Fruit fly (Drosophila melanogaster): ENCODE measurements around the gene Pvf1.

Gene Pvf1

DNA sequence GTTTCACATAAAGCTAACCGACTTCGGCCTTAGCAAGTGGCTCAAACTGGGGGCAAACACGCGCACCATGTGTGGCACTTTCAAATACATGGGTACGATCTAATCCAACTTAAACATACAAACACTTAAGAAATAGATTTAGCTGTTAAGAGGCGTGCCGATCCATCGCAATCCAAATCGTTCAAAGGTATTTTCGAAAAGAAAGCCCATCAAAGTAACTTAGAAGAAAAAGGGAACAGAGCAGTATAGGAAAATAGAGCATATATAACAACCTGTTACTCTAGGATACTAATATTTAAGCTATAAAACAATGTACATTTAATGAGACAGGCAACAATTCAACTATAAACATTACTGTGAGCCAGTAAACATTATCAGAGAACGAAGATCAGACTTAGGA lies 41.1 kb upstream of the Pvf1 start, which contains the start of gene Atg101:
Gene Atg101, plus strand, starts transcription at position 301 of the 400 bp plus-strand sequence.
- no peak for TF ChIP-seq pad (GFP tag; optimal IDR thresholded peaks at IDR 0.05)

DNA sequence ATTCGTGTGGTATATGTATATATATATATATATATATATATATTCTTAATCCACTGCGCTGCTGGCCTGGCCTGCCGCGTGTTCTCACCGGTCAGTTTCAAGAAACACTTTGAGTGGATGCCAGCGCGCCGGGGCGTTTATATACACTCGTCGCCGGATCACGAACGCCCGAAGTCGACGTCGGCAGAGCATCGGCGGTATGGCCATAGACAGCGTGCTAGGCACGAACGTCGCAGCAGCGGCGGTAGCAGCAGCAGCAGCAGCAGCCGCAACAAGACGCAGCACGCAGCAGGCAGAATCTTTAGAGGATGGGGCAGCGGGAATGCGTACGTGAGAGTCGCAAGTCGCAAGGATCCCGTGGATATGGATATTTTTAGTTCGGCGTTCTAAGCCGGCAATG lies 34.9 kb upstream of the Pvf1 start, which contains the start of gene bnb:
Gene bnb, minus strand, starts transcription at position 121 of the 400 bp plus-strand sequence.
- TF ChIP-seq bab1 (GFP tag; optimal IDR thresholded peaks at IDR 0.05) (no peak), CG14711 (tag; optimal IDR thresholded peaks at IDR 0.05) (no peak), ovo (GFP tag; optimal IDR thresholded peaks at IDR 0.05) (no peak), CG5204 (GFP tag; optimal IDR thresholded peaks at IDR 0.05) (no peak), CG7101 (tag; optimal IDR thresholded peaks at IDR 0.05) (no peak), toe (GFP tag; optimal IDR thresholded peaks at IDR 0.05) (no peak), CG7045 (GFP tag; optimal IDR thresholded peaks at IDR 0.05) (no peak), Mnt (GFP tag; optimal IDR thresholded peaks at IDR 0.05) (no peak), cnc (optimal IDR thresholded peaks at IDR 0.05) (no peak), kay (GFP tag; ENCODE audit: borderline replicate concordance) (no peak), CG33017 (tag; optimal IDR thresholded peaks at IDR 0.05) (no peak)

DNA sequence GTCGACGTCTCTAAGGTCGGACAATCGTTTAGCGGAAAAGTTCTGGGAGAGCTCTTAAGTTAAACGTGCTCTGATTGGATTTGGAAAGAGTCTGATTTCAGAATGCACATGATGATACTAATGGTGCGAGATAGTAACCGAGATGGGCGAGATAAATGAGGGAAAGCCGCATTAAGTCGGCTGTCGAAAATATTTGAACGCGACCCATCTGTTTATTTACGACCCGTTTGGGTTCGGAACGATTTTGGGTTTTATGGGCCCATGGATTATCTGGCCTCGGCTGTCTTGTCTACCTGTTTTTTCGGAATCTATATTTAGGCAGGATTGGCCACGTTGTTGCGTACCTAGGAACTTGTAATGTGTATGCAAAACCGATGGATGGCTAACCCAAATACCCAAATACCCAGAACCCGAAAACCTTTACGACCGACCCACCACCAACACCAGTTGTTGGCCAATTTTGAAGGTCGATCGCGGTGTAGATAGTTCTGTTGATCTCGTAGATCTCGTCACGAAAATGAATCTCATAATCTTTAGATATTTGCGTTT lies 33.1 kb upstream of the Pvf1 start:
- TF ChIP-seq CG7101 (tag; optimal IDR thresholded peaks at IDR 0.05) (no peak), CG5204 (GFP tag; optimal IDR thresholded peaks at IDR 0.05) (no peak), Crg-1 (GFP tag; optimal IDR thresholded peaks at IDR 0.05) (no peak), tj (GFP tag; optimal IDR thresholded peaks at IDR 0.05) (no peak), kay (GFP tag; ENCODE audit: borderline replicate concordance) (no peak), CG12768 (GFP tag; optimal IDR thresholded peaks at IDR 0.05) (no peak), CG33017 (tag; optimal IDR thresholded peaks at IDR 0.05) (no peak), cic (GFP tag; optimal IDR thresholded peaks at IDR 0.05) (no peak), cnc (optimal IDR thresholded peaks at IDR 0.05) (no peak)

DNA sequence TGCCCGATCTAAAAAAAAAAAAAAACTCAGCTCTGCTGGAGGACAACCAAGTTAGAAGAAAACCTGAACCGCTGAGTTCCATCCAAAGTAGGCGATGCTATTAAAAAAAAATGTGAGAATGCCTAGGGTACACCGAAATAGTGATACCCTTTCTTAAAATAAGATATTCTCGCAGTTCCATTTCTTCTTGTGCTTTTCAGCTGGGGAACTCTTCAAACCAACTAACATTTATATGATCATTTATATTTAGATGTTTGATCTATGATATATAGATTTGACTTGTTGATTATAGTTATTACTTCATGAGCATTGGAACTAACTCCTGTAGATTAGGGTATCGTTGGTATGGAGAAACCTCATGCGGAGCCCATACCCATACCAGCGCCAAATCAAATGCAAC lies 32.3 kb upstream of the Pvf1 start:
- no peak for TF ChIP-seq CG7101 (tag; optimal IDR thresholded peaks at IDR 0.05)
- no peak for TF ChIP-seq Crg-1 (GFP tag; optimal IDR thresholded peaks at IDR 0.05)
- TF ChIP-seq Hr96 (GFP tag; optimal IDR thresholded peaks at IDR 0.05): no peak
- no peak for TF ChIP-seq Clk (GFP tag; optimal IDR thresholded peaks at IDR 0.05)
- no peak for TF ChIP-seq tj (GFP tag; optimal IDR thresholded peaks at IDR 0.05)
- no peak for TF ChIP-seq cnc (optimal IDR thresholded peaks at IDR 0.05)
- TF ChIP-seq CG1620 (GFP tag; optimal IDR thresholded peaks at IDR 0.05): no peak
- no peak for TF ChIP-seq CG12768 (GFP tag; optimal IDR thresholded peaks at IDR 0.05)
- TF ChIP-seq ovo (GFP tag; optimal IDR thresholded peaks at IDR 0.05): no peak

DNA sequence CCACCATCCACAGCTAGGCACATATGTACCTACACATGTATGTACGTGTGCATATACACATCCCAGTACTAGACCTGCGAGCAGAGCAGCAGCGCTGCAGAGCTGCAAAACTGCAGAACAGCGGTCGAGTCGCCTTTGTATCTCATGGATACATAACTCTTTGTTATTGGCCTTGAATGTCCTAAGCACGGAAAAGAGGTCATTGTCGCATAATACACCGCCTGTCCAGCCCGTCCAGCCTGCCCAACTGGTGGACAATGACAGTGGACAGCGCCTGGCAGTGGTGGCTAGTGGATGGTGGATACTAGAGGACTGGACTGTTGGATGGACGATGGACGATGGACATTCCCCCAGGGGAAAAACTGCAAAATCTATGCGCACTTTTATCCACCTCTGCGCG lies 31.2 kb upstream of the Pvf1 start:
- no peak for TF ChIP-seq bab1 (GFP tag; optimal IDR thresholded peaks at IDR 0.05)
- no peak for TF ChIP-seq cnc (optimal IDR thresholded peaks at IDR 0.05)
- TF ChIP-seq ovo (GFP tag; optimal IDR thresholded peaks at IDR 0.05): no peak
- TF ChIP-seq CG11617 (GFP tag; optimal IDR thresholded peaks at IDR 0.05): no peak
- no peak for TF ChIP-seq Crg-1 (GFP tag; optimal IDR thresholded peaks at IDR 0.05)
- no peak for TF ChIP-seq Clk (GFP tag; optimal IDR thresholded peaks at IDR 0.05)
- no peak for TF ChIP-seq CG33017 (tag; optimal IDR thresholded peaks at IDR 0.05)
- TF ChIP-seq CG14711 (tag; optimal IDR thresholded peaks at IDR 0.05): no peak
- TF ChIP-seq pad (GFP tag; optimal IDR thresholded peaks at IDR 0.05): no peak
- TF ChIP-seq CG12768 (GFP tag; optimal IDR thresholded peaks at IDR 0.05): no peak
- no peak for TF ChIP-seq CG5204 (GFP tag; optimal IDR thresholded peaks at IDR 0.05)
- TF ChIP-seq CG1620 (GFP tag; optimal IDR thresholded peaks at IDR 0.05): no peak

DNA sequence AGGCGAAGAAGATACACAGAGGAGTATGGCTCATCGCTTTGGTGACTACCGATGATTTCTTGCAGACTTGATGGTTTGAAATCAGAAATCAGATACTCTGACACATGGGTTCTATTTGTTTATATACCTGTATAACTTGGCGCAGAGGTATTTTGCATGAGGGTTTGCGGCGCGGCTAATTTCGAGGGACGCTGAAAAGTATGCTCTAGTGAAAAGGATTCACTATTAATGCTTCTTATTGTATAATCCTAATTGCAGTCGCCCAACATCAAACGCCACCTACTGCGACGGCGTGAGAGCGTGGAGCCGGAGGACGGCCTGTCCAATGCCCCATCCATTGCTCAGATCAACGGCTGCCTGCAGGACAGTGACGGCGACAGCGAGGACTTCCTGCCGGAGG lies 27.4 kb upstream of the Pvf1 start:
- TF ChIP-seq CG7101 (tag; optimal IDR thresholded peaks at IDR 0.05): no peak
- TF ChIP-seq pad (GFP tag; optimal IDR thresholded peaks at IDR 0.05): no peak
- no peak for TF ChIP-seq CG11617 (GFP tag; optimal IDR thresholded peaks at IDR 0.05)
- TF ChIP-seq CG33017 (tag; optimal IDR thresholded peaks at IDR 0.05): no peak
- TF ChIP-seq Crg-1 (GFP tag; optimal IDR thresholded peaks at IDR 0.05): no peak
- no peak for TF ChIP-seq Clk (GFP tag; optimal IDR thresholded peaks at IDR 0.05)
- no peak for TF ChIP-seq CG14711 (tag; optimal IDR thresholded peaks at IDR 0.05)
- no peak for TF ChIP-seq CG5204 (GFP tag; optimal IDR thresholded peaks at IDR 0.05)
- TF ChIP-seq kay (GFP tag; ENCODE audit: borderline replicate concordance): no peak
- no peak for TF ChIP-seq CG7045 (GFP tag; optimal IDR thresholded peaks at IDR 0.05)
- no peak for TF ChIP-seq bab1 (GFP tag; optimal IDR thresholded peaks at IDR 0.05)
- TF ChIP-seq cic (GFP tag; optimal IDR thresholded peaks at IDR 0.05): no peak
- no peak for TF ChIP-seq toe (GFP tag; optimal IDR thresholded peaks at IDR 0.05)
- TF ChIP-seq Hr96 (GFP tag; optimal IDR thresholded peaks at IDR 0.05): no peak
- no peak for TF ChIP-seq cnc (optimal IDR thresholded peaks at IDR 0.05)
- TF ChIP-seq Mnt (GFP tag; optimal IDR thresholded peaks at IDR 0.05): no peak
- TF ChIP-seq tj (GFP tag; optimal IDR thresholded peaks at IDR 0.05): no peak
- no peak for TF ChIP-seq ovo (GFP tag; optimal IDR thresholded peaks at IDR 0.05)

DNA sequence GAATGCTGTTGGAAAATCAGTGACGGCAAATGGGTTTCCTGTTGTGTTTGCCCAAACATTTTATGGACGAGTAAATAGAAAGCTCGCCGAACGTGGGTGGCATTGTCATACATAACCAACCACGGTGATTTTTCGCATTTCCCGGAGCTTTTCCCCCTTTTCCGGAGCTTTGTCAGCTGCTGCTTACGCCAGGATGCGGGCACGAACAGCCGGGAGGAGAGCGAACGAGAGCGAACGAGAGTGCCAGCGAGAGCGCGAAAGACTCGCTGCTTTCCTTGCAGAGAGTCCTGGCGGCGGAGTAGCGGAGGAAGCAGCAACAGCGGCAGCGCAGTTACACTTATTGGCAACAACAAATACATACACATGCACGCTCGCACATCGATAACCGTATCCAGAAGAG lies 26.1 kb upstream of the Pvf1 start, which contains the start of gene CG7058:
Gene CG7058, plus strand, starts transcription at position 330 of the 400 bp plus-strand sequence.
- TF ChIP-seq cic (GFP tag; optimal IDR thresholded peaks at IDR 0.05): no peak
- no peak for TF ChIP-seq Clk (GFP tag; optimal IDR thresholded peaks at IDR 0.05)
- no peak for TF ChIP-seq pad (GFP tag; optimal IDR thresholded peaks at IDR 0.05)
- TF ChIP-seq CG12768 (GFP tag; optimal IDR thresholded peaks at IDR 0.05): no peak
- TF ChIP-seq kay (GFP tag; ENCODE audit: borderline replicate concordance): no peak
- no peak for TF ChIP-seq CG14711 (tag; optimal IDR thresholded peaks at IDR 0.05)
- TF ChIP-seq tj (GFP tag; optimal IDR thresholded peaks at IDR 0.05): no peak
- TF ChIP-seq cnc (optimal IDR thresholded peaks at IDR 0.05): no peak
- no peak for TF ChIP-seq ovo (GFP tag; optimal IDR thresholded peaks at IDR 0.05)
- no peak for TF ChIP-seq CG11617 (GFP tag; optimal IDR thresholded peaks at IDR 0.05)
- TF ChIP-seq CG5204 (GFP tag; optimal IDR thresholded peaks at IDR 0.05): no peak
- no peak for TF ChIP-seq bab1 (GFP tag; optimal IDR thresholded peaks at IDR 0.05)
- no peak for TF ChIP-seq CG33017 (tag; optimal IDR thresholded peaks at IDR 0.05)
- no peak for TF ChIP-seq CG7101 (tag; optimal IDR thresholded peaks at IDR 0.05)
- no peak for TF ChIP-seq CG1620 (GFP tag; optimal IDR thresholded peaks at IDR 0.05)
- TF ChIP-seq Crg-1 (GFP tag; optimal IDR thresholded peaks at IDR 0.05): no peak
- no peak for TF ChIP-seq CG7045 (GFP tag; optimal IDR thresholded peaks at IDR 0.05)
- no peak for TF ChIP-seq Mnt (GFP tag; optimal IDR thresholded peaks at IDR 0.05)
